Worm (Caenorhabditis elegans) whole organism, late embryonic: Measurements from ENCODE around the gene che-12.

Experiments used
- C08G9.2 ChIP-seq: sonication (generic microtip); optimal IDR thresholded peaks from 2 replicates; lab custom pipeline; 2016; ENCODE audit warnings: mild to moderate bottlenecking, missing genetic modification characterization, moderate library complexity, missing compliant biosample characterization
- K02D7.2 ChIP-seq: sonication (generic microtip); optimal IDR thresholded peaks from 2 replicates; lab custom pipeline; 2017; ENCODE audit warnings: mild to moderate bottlenecking, missing genetic modification characterization, missing compliant biosample characterization
- K09A11.1 ChIP-seq: sonication (generic microtip); optimal IDR thresholded peaks from 2 replicates; lab custom pipeline; 2017; ENCODE audit warnings: antibody characterized with exemption, mild to moderate bottlenecking, missing genetic modification characterization, missing compliant biosample characterization; ENCODE audit not compliant: insufficient read depth
- Y22D7AL.16 ChIP-seq: sonication (generic microtip); optimal IDR thresholded peaks from 2 replicates; lab custom pipeline; 2016; ENCODE audit warnings: missing genetic modification characterization, missing compliant biosample characterization
- ceh-18 ChIP-seq: sonication (generic microtip); optimal IDR thresholded peaks from 2 replicates; lab custom pipeline; 2016; ENCODE audit warnings: missing genetic modification characterization, missing compliant biosample characterization
- ceh-19 ChIP-seq: fragments of 200-800 bp; sonication (Bioruptor generic); optimal IDR thresholded peaks from 2 replicates; lab custom pipeline; 2018; ENCODE audit warnings: mild to moderate bottlenecking, missing genetic modification characterization, missing compliant biosample characterization
- ceh-2 ChIP-seq: sonication (generic microtip); optimal IDR thresholded peaks from 2 replicates; lab custom pipeline; 2016; ENCODE audit warnings: missing genotype, missing genetic modification characterization, missing compliant biosample characterization
- ceh-22 ChIP-seq: sonication (generic microtip); optimal IDR thresholded peaks from 2 replicates; lab custom pipeline; 2017; ENCODE audit warnings: missing biosample characterization, missing genetic modification characterization
- ceh-24 ChIP-seq: sonication (generic microtip); optimal IDR thresholded peaks from 2 replicates; lab custom pipeline; 2016; ENCODE audit warnings: mild to moderate bottlenecking, missing genetic modification characterization, missing compliant biosample characterization
- ceh-31 ChIP-seq: sonication (generic microtip); optimal IDR thresholded peaks from 2 replicates; lab custom pipeline; 2016; ENCODE audit warnings: missing genetic modification characterization, missing compliant biosample characterization
- ceh-34 ChIP-seq: sonication (generic microtip); optimal IDR thresholded peaks from 2 replicates; lab custom pipeline; 2016; ENCODE audit warnings: mild to moderate bottlenecking, missing genetic modification characterization, missing compliant biosample characterization
- ceh-48 ChIP-seq: sonication (generic microtip); optimal IDR thresholded peaks from 2 replicates; lab custom pipeline; 2016; ENCODE audit warnings: missing genetic modification characterization, inconsistent platforms, missing compliant biosample characterization
- ceh-9 ChIP-seq: sonication (generic microtip); optimal IDR thresholded peaks from 2 replicates; lab custom pipeline; 2016; ENCODE audit warnings: mild to moderate bottlenecking, missing genetic modification characterization, inconsistent platforms, missing compliant biosample characterization
- dmd-4 ChIP-seq: sonication (generic microtip); optimal IDR thresholded peaks from 2 replicates; lab custom pipeline; 2016; ENCODE audit warnings: borderline replicate concordance, missing genetic modification characterization, missing compliant biosample characterization
- dve-1 ChIP-seq: sonication (generic microtip); optimal IDR thresholded peaks from 2 replicates; lab custom pipeline; 2017; ENCODE audit warnings: antibody characterized with exemption, mild to moderate bottlenecking, missing genetic modification characterization, missing compliant biosample characterization
- elt-2 ChIP-seq: sonication (generic microtip); optimal IDR thresholded peaks from 2 replicates; lab custom pipeline; 2016; ENCODE audit warnings: missing genetic modification reagents, missing genetic modification characterization, missing compliant biosample characterization
- ets-4 ChIP-seq: sonication (generic microtip); optimal IDR thresholded peaks from 2 replicates; lab custom pipeline; 2016; ENCODE audit warnings: missing genetic modification characterization, missing compliant biosample characterization
- hlh-30 ChIP-seq: sonication (generic microtip); optimal IDR thresholded peaks from 2 replicates; lab custom pipeline; 2017; ENCODE audit warnings: antibody characterized with exemption, missing genetic modification characterization, missing compliant biosample characterization; ENCODE audit not compliant: insufficient read depth
- hlh-6 ChIP-seq: sonication (generic microtip); optimal IDR thresholded peaks from 2 replicates; lab custom pipeline; 2016; ENCODE audit warnings: missing genotype, missing genetic modification characterization, missing compliant biosample characterization
- lim-6 ChIP-seq: sonication (generic microtip); optimal IDR thresholded peaks from 2 replicates; lab custom pipeline; 2016; ENCODE audit warnings: missing genetic modification characterization, missing compliant biosample characterization
- lin-11 ChIP-seq: fragments of 200-800 bp; sonication (Bioruptor generic); optimal IDR thresholded peaks from 2 replicates; lab custom pipeline; 2018; ENCODE audit warnings: mild to moderate bottlenecking, missing genetic modification characterization, missing compliant biosample characterization
- nfya-1 ChIP-seq: sonication (generic microtip); optimal IDR thresholded peaks from 2 replicates; lab custom pipeline; 2017; ENCODE audit warnings: missing genetic modification characterization, mild to moderate bottlenecking, missing compliant biosample characterization, antibody characterized with exemption, moderate library complexity
- nhr-11 ChIP-seq: fragments of 150-350 bp; optimal IDR thresholded peaks from 2 replicates; lab custom pipeline; 2014; ENCODE audit warnings: missing biosample characterization, missing genetic modification characterization
- nhr-232 ChIP-seq: sonication (generic microtip); optimal IDR thresholded peaks from 2 replicates; lab custom pipeline; 2016; ENCODE audit warnings: missing genetic modification characterization, missing compliant biosample characterization
- npax-4 ChIP-seq: sonication (generic microtip); optimal IDR thresholded peaks from 2 replicates; lab custom pipeline; 2016; ENCODE audit warnings: missing genetic modification characterization, missing compliant biosample characterization
- pag-3 ChIP-seq: sonication (generic microtip); optimal IDR thresholded peaks from 2 replicates; lab custom pipeline; 2016; ENCODE audit warnings: missing compliant biosample characterization, missing genetic modification characterization, borderline replicate concordance
- pat-9 ChIP-seq: fragments of 200-800 bp; sonication (Bioruptor generic); optimal IDR thresholded peaks from 2 replicates; lab custom pipeline; 2018; ENCODE audit warnings: mild to moderate bottlenecking, missing genetic modification characterization, moderate library complexity, missing compliant biosample characterization
- pha-2 ChIP-seq: sonication (generic microtip); optimal IDR thresholded peaks from 2 replicates; lab custom pipeline; 2017; ENCODE audit warnings: mild to moderate bottlenecking, missing genetic modification characterization, missing compliant biosample characterization
- pha-4 ChIP-seq: fragments of 150-350 bp; optimal IDR thresholded peaks from 2 replicates; lab custom pipeline; 2018; ENCODE audit warnings: missing biosample characterization, missing genetic modification reagents, missing genetic modification characterization
- pros-1 ChIP-seq: fragments of 150-350 bp; optimal IDR thresholded peaks from 2 replicates; lab custom pipeline; 2014; ENCODE audit warnings: missing biosample characterization, missing genetic modification reagents, missing genetic modification characterization
- rnt-1 ChIP-seq: sonication (generic microtip); optimal IDR thresholded peaks from 2 replicates; lab custom pipeline; 2016; ENCODE audit warnings: missing genetic modification characterization, missing compliant biosample characterization
- sox-4 ChIP-seq: sonication (generic microtip); optimal IDR thresholded peaks from 2 replicates; lab custom pipeline; 2017; ENCODE audit warnings: mild to moderate bottlenecking, missing genetic modification characterization, inconsistent platforms, missing compliant biosample characterization
- ttx-3 ChIP-seq: sonication (generic microtip); optimal IDR thresholded peaks from 2 replicates; lab custom pipeline; 2016; ENCODE audit warnings: missing genetic modification reagents, missing genetic modification characterization, missing compliant biosample characterization
- unc-42 ChIP-seq: sonication (generic microtip); optimal IDR thresholded peaks from 2 replicates; lab custom pipeline; 2016; ENCODE audit warnings: missing genotype, missing genetic modification characterization, missing compliant biosample characterization
- zip-5 ChIP-seq: sonication (generic microtip); optimal IDR thresholded peaks from 2 replicates; lab custom pipeline; 2016; ENCODE audit warnings: missing genetic modification characterization, missing compliant biosample characterization

Gene che-12

DNA sequence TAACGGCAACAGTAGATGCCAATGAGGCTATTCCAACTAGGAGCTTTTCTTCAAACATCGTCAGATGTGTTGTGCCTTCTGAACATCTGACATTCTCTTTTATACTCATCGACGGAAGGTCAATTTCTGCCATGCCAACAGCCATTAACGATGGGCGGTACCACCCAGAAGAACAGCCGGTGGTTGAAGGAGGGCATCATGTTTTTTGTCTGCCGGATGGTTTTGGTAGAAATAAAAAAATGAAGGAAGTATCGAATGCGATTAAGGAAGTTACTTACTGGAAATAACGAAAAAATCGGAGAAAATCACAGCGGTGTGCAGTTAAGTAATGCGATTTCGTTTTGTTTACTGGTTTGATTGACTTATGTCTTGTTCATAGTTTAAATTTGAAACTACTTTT lies 12.6 kb downstream of the che-12 start, which contains the start of gene col-150:
Gene col-150 (minus strand): TSS at position 101 of the 400 bp plus-strand sequence.
- TF ChIP-seq pat-9 (tag; lab: Kevin White, UChicago) (no peak), nfya-1 (tag; lab: Kevin White, UChicago) (no peak), ceh-31 (tag; lab: Kevin White, UChicago) (no peak), nhr-232 (tag; lab: Kevin White, UChicago) (no peak), pha-2 (tag; lab: Kevin White, UChicago) (no peak), ceh-48 (tag; lab: Kevin White, UChicago) (no peak), ets-4 (tag; lab: Kevin White, UChicago) (no peak), unc-42 (tag; lab: Kevin White, UChicago) (no peak), npax-4 (tag; lab: Kevin White, UChicago) (no peak), sox-4 (no peak), ceh-24 (no peak), K02D7.2 (no peak), rnt-1 (tag; lab: Kevin White, UChicago) (no peak), nhr-11 (tag; lab: Kevin White, UChicago) (no peak), pros-1 (tag; lab: Kevin White, UChicago) (no peak)

DNA sequence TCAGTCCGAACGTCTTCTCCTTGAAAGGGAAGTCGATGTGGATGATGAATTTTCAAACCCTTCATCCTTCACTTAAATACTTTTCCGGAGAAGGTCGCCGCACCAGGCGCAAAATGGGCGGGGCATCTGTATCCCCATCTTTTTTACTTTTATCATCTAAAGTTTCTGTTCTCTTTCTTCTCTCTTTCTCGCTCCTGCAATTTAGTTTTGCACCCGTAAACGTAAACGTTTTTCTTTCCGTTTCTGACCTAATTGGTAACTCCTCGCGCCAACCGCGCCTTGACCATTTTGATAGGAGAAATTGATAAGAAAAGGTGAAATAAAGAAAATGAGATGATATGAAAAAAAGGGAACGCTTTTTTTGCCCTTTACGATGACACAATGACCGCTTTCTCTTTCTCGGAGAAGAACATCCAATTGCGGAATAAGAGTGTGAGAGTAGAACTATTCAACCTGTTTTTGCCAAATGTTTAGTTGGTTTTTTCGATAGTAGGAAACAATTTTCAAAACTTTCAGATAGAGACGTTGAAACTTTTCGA lies 14.3 kb downstream of the che-12 start, which contains the start of gene col-149:
Gene col-149 (minus strand): TSS at position 51 of the 539 bp plus-strand sequence.
- TF ChIP-seq nhr-11 (tag; lab: Kevin White, UChicago) (no peak), ceh-19 (no peak), ceh-22 (tag; lab: Kevin White, UChicago) (no peak), ceh-18 (tag; lab: Kevin White, UChicago) (no peak), ceh-34 (tag; lab: Kevin White, UChicago) (no peak), K09A11.1 (no peak), ttx-3 (tag; lab: Kevin White, UChicago) (no peak), ceh-9 (tag; lab: Kevin White, UChicago) (no peak), Y22D7AL.16 (tag; lab: Kevin White, UChicago) (no peak), hlh-30 (no peak), dmd-4 (tag; lab: Kevin White, UChicago) (no peak), dve-1 (tag; lab: Kevin White, UChicago) (no peak), K02D7.2 (no peak), elt-2 (tag; lab: Kevin White, UChicago) (no peak), pha-4 (tag; lab: Kevin White, UChicago) (no peak)

ce11 chrV:10291848-10292247 lies 15.3 kb downstream of the che-12 start:
- TF ChIP-seq zip-5 (tag; lab: Kevin White, UChicago): no peak
- TF ChIP-seq nhr-232 (tag; lab: Kevin White, UChicago): no peak
- TF ChIP-seq lin-11 (tag; lab: Kevin White, UChicago): no peak

ce11 chrV:10289743-10290142 lies 17.4 kb downstream of the che-12 start, which contains the start of gene B0024.15:
TSS of gene B0024.15 (plus strand) at chrV:10290043.
- TF ChIP-seq K09A11.1 (no peak), pha-2 (tag; lab: Kevin White, UChicago) (no peak), ceh-9 (tag; lab: Kevin White, UChicago) (no peak), pag-3 (no peak), dve-1 (tag; lab: Kevin White, UChicago) (no peak), hlh-6 (tag; lab: Kevin White, UChicago) (no peak), ceh-2 (tag; lab: Kevin White, UChicago) (no peak), lim-6 (tag; lab: Kevin White, UChicago) (no peak), C08G9.2 (tag; lab: Kevin White, UChicago) (no peak)
